Worm (Caenorhabditis elegans): ENCODE results near the gene F42A9.6.

DNA sequence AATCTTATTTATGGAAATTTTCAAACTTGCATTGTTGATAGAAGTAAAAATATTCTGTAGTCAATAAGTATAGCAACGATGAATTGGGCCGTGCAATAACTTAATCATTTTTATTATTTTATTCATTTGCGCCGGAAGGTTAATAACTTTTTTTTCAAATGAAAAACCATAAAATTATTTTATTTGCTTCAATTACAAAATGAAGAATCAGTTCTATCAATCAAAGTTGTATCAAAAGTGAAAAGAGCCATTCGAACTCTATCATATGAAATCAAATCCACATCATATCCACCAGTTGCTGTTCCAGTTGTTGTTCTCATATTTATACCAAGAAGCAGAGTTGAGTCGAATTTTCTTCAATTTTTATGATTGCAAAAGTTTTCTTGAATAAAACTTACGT lies 39.5 kb downstream of the F42A9.6 start, which contains the start of gene cyp-33E1:
- no peak for TF ChIP-seq pha-4 (tag; optimal IDR thresholded peaks at IDR 0.05)
- TF ChIP-seq ceh-16 (tag; optimal IDR thresholded peaks at IDR 0.05), result no peak
- no peak for TF ChIP-seq elt-1 (tag; optimal IDR thresholded peaks at IDR 0.05)
- no peak for TF ChIP-seq lin-39 (tag; optimal IDR thresholded peaks at IDR 0.05)
- no peak for TF ChIP-seq fkh-10 (GFP tag; optimal IDR thresholded peaks at IDR 0.05)
- no peak for TF ChIP-seq ztf-4 (tag; optimal IDR thresholded peaks at IDR 0.05)
- TF ChIP-seq aly-2 (tag; optimal IDR thresholded peaks at IDR 0.05), result no peak
- no peak for TF ChIP-seq unc-39 (tag; optimal IDR thresholded peaks at IDR 0.05)
- no peak for TF ChIP-seq elt-3 (tag; optimal IDR thresholded peaks at IDR 0.05)
- no peak for TF ChIP-seq pqm-1 (tag; optimal IDR thresholded peaks at IDR 0.05)
- TF ChIP-seq snpc-4 (tag; optimal IDR thresholded peaks at IDR 0.05), result no peak
- TF ChIP-seq nhr-77 (tag; optimal IDR thresholded peaks at IDR 0.05), result no peak
- TF ChIP-seq fos-1 (tag; optimal IDR thresholded peaks at IDR 0.05), result no peak
- TF ChIP-seq nhr-12 (tag; optimal IDR thresholded peaks at IDR 0.05), result no peak
